Worm (Caenorhabditis elegans) whole organism, early embryonic: ENCODE data around the gene T08H10.3.

Source experiments
- B0310.2 ChIP-seq: sonication (generic microtip); optimal IDR thresholded peaks from 2 replicates; lab custom pipeline; 2016; ENCODE audit warnings: mild to moderate bottlenecking, missing genetic modification characterization, missing compliant biosample characterization
- F13C5.2 ChIP-seq: sonication (generic microtip); optimal IDR thresholded peaks from 2 replicates; lab custom pipeline; 2017; ENCODE audit warnings: mild to moderate bottlenecking, missing genetic modification characterization, inconsistent platforms, missing compliant biosample characterization
- aly-1 ChIP-seq: sonication (generic microtip); optimal IDR thresholded peaks from 2 replicates; lab custom pipeline; 2016; ENCODE audit warnings: missing genetic modification characterization, missing compliant biosample characterization
- ama-1 ChIP-seq: fragments of 150-350 bp; optimal IDR thresholded peaks from 2 replicates; lab custom pipeline; 2014
- ceh-13 ChIP-seq: fragments of 200-800 bp; sonication (Bioruptor generic); optimal IDR thresholded peaks from 2 replicates; lab custom pipeline; 2018; ENCODE audit warnings: mild to moderate bottlenecking, missing genetic modification characterization, missing compliant biosample characterization
- ceh-36 ChIP-seq: sonication (generic microtip); optimal IDR thresholded peaks from 2 replicates; lab custom pipeline; 2016; ENCODE audit warnings: missing genetic modification characterization, inconsistent platforms, missing compliant biosample characterization
- ets-7 ChIP-seq: sonication (generic microtip); optimal IDR thresholded peaks from 2 replicates; lab custom pipeline; 2016; ENCODE audit warnings: missing genotype, missing genetic modification characterization, missing compliant biosample characterization
- flt-1 ChIP-seq: fragments of 200-800 bp; sonication (Bioruptor generic); IDR thresholded peaks from 2 replicates; pipeline ENCODE4 v1.3.6; 2022; ENCODE audit warnings: missing genetic modification characterization, missing compliant biosample characterization
- hmbx-1 ChIP-seq: sonication (generic microtip); optimal IDR thresholded peaks from 2 replicates; lab custom pipeline; 2016; ENCODE audit warnings: mild to moderate bottlenecking, missing genetic modification characterization, missing compliant biosample characterization
- hmg-4 ChIP-seq: fragments of 200-800 bp; sonication (Bioruptor generic); optimal IDR thresholded peaks from 2 replicates; lab custom pipeline; 2018; ENCODE audit warnings: mild to moderate bottlenecking, missing genetic modification characterization, missing compliant biosample characterization
- hnd-1 ChIP-seq: sonication (generic microtip); optimal IDR thresholded peaks from 2 replicates; lab custom pipeline; 2016; ENCODE audit warnings: missing genetic modification characterization, missing compliant biosample characterization
- pes-1 ChIP-seq: fragments of 200-800 bp; sonication (Bioruptor generic); IDR thresholded peaks from 2 replicates; pipeline ENCODE4 v1.3.6; 2022; ENCODE audit warnings: missing genetic modification reagents, missing genetic modification characterization, missing compliant biosample characterization
- scrt-1 ChIP-seq: fragments of 200-800 bp; sonication (Bioruptor generic); IDR thresholded peaks from 2 replicates; pipeline ENCODE4 v1.3.6; 2022; ENCODE audit warnings: missing genetic modification characterization, missing compliant biosample characterization
- sea-1 ChIP-seq: fragments of 200-800 bp; sonication (Bioruptor generic); conservative IDR thresholded peaks from 2 replicates; pipeline ENCODE4 v1.3.6; 2022; ENCODE audit warnings: missing genetic modification characterization, missing compliant biosample characterization
- tbx-11 ChIP-seq: fragments of 200-800 bp; sonication (Bioruptor generic); IDR thresholded peaks from 2 replicates; pipeline ENCODE4 v1.3.6; 2022; ENCODE audit warnings: missing genetic modification characterization, missing compliant biosample characterization
- tbx-37 ChIP-seq: fragments of 200-800 bp; sonication (Bioruptor generic); conservative IDR thresholded peaks from 2 replicates; pipeline ENCODE4 v1.3.6; 2022; ENCODE audit warnings: missing genetic modification reagents, missing genetic modification characterization, missing compliant biosample characterization
- tra-4 ChIP-seq: sonication (generic microtip); optimal IDR thresholded peaks from 2 replicates; lab custom pipeline; 2017; ENCODE audit warnings: missing genetic modification characterization, missing compliant biosample characterization

T08H10.3 gene

DNA sequence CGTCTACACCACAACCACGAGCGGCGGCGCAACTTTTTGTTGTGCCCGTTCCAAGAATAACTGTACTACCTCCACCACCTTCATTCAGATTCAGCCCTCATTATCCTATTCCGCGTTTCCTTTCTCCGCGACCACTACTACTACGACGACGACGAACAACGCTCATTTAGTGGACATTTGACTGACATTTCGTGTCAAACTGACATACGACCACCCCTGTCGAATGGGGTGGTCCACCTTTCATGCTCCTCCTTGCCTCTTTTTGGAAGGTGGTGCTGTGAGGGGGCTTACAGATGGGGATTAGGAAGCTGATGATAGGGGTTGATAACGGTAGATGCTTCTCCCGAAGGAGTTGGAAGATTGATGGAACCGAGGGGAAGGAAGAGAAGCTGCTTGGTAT lies 36.0 kb downstream of the T08H10.3 start:
- no peak for TF ChIP-seq ama-1 (lab: Kevin White, UChicago)
- TF ChIP-seq ceh-36 (tag; lab: Kevin White, UChicago) = peak; percentile 13
- TF ChIP-seq pes-1 (GFP tag; lab: Robert Waterston, UW) = no peak
- no peak for TF ChIP-seq tbx-37 (GFP tag; lab: Robert Waterston, UW)

DNA sequence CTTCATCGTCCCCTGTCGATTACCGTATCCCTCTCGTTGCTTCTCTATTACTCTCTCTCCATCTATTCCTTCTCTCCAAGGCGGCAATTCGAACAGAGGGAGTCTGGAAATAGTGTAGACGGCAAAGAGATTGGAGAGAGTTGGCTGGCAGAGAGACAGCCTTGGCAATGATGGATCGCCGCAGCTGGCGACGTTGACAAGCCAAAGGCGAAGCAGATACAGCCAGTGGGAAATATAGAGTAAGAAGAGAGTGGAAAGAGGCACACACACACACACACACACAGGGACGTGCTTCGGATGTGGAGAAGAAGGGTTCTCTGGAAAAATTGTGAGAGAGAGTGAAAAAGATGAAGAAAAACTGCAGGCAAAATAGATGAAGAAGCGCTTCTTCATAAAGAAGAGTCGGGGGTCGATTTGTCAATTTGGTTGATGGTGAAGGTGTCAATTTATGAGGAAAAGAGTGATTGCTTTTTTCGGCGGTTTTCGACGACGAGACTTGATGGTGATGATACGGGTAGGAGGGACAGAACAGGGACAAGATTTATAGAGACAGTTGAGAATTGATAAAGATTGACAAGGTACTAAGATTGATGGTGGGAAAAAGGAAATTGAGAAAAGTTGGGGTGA lies 36.8 kb downstream of the T08H10.3 start:
- no peak for TF ChIP-seq ets-7 (tag; lab: Kevin White, UChicago)
- no peak for TF ChIP-seq sea-1 (GFP tag; lab: Robert Waterston, UW)
- TF ChIP-seq ceh-13 (GFP tag; lab: Kevin White, UChicago) = no peak
- TF ChIP-seq hmg-4 (GFP tag; lab: Kevin White, UChicago) = peak; percentile 64
- TF ChIP-seq F13C5.2 (tag; lab: Kevin White, UChicago) = peak; percentile 8
- no peak for TF ChIP-seq tbx-11 (GFP tag; lab: Robert Waterston, UW)

DNA sequence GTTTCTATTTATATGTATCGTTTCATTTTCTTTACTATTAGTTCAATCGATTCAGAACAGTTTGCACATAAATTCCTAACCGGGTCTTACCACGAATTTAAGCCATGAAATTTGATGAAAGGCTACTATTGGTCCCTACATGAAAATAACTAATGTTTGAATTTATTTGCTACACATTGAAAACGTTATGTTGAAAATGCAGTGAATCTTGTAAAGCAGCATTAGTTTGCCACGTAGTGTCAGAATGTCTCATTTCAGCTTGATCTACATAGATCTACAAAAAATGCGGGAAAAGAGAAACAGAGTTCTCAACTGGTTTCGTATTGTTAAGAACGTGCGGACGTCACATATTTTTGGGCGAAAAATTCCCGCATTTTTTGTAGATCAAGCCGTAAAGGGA lies 37.6 kb downstream of the T08H10.3 start:
- TF ChIP-seq tra-4 (tag; lab: Kevin White, UChicago) (no peak), sea-1 (GFP tag; lab: Robert Waterston, UW) (no peak), aly-1 (tag; lab: Kevin White, UChicago) (no peak), flt-1 (GFP tag; lab: Robert Waterston, UW) (no peak), hmg-4 (GFP tag; lab: Kevin White, UChicago) (no peak), pes-1 (GFP tag; lab: Robert Waterston, UW) (no peak), tbx-11 (GFP tag; lab: Robert Waterston, UW) (no peak)

DNA sequence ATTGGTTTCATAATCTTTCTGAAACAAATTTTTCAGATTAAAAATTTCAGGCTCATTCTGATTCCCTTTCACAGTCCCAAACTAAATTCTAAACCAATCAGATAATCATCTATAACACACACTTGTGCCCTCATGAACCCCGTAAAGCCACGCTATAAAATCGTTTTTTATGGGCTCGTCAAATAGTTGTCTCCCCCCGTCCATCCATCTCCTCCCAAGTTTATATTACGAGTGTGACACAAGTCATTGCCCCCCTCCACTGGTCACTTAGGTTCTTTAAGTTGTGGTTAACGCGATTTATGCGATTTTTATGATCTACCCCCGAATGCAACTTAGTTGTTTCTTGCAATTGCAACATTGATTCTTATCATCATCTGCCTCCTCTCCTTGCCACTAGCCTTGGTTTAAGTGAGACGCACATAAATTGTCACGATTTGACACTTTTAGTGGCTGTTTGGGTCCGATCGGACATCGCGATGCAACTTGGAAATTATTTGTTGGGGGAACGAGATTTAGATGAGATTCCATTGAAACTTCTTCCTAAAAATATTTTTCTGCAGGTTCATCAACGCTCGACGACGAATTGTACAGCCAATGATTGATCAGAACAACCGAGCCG lies 38.3 kb downstream of the T08H10.3 start:
- TF ChIP-seq hnd-1 (tag; lab: Kevin White, UChicago) (no peak), scrt-1 (GFP tag; lab: Robert Waterston, UW) (no peak), ama-1 (lab: Kevin White, UChicago) (no peak), ceh-13 (GFP tag; lab: Kevin White, UChicago) (no peak), tra-4 (tag; lab: Kevin White, UChicago) (no peak), pes-1 (GFP tag; lab: Robert Waterston, UW) (no peak)

DNA sequence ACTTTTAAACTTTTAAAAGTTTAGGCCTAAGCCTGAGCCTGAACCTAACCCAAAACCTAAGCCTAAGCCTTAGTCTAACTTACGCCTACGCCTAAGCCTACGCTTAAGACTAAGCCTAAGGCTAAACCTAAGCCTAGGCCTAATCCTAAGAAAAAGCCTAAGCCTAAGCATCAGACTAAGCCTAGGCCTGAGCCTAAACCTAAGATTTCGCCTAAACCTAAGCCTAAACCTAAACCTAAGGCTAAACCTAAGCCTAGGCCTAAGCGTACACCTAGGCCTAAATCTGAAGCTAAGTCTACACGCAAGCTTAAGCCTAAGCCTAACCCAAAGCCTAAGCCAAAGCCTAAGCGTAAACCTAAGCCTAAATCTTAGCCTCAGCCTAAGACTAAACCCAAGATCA lies 39.2 kb downstream of the T08H10.3 start:
- TF ChIP-seq ceh-36 (tag; lab: Kevin White, UChicago) = peak; percentile 69
- no peak for TF ChIP-seq hmg-4 (GFP tag; lab: Kevin White, UChicago)

DNA sequence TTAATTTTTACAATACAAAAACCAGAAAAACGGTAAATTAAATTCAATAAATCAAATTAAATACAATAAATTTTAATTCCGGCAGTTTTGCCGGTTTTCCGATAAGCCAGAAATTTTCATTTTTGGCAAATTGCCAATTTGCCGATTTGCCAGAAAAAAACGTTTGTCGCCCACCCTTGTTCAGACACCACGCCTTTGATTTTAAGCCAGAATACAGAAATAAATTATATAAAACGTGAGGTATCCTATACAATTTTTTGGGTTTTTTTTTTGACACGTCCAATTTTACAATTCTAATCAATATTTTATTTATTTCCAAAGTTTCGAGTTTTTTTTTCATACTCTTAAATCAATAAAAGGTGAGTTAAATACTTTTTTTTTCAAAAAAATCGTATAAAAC lies 41.6 kb downstream of the T08H10.3 start, which contains the start of gene T28F12.1:
T28F12.1 (plus strand) TSS at position 301 of the 400 bp plus-strand sequence.
- no peak for TF ChIP-seq hmbx-1 (tag; lab: Kevin White, UChicago)
- TF ChIP-seq ceh-36 (tag; lab: Kevin White, UChicago) = no peak
- no peak for TF ChIP-seq B0310.2 (tag; lab: Kevin White, UChicago)
- no peak for TF ChIP-seq tbx-11 (GFP tag; lab: Robert Waterston, UW)
- TF ChIP-seq ama-1 (lab: Kevin White, UChicago) = no peak
- TF ChIP-seq scrt-1 (GFP tag; lab: Robert Waterston, UW) = no peak
- no peak for TF ChIP-seq pes-1 (GFP tag; lab: Robert Waterston, UW)
- no peak for TF ChIP-seq tbx-37 (GFP tag; lab: Robert Waterston, UW)

DNA sequence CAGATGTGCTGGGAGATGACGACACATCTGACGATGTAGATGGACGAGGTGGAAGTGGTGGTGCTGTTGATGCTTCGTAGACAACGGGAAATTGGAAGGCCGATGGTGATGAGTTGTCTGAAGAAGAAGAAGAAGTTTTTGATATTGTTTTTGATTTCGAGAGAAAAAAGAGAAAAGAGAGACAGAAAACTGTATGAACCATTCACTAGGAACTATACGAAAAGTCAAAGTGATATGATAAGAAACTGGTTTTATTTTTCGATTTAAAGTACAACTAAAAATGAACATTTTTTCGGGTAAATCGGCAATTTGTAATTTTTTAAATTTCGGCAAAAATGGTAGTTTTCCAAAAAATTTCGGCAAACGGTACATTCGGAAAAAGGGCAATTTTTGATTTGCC lies 47.5 kb downstream of the T08H10.3 start:
- no peak for TF ChIP-seq pes-1 (GFP tag; lab: Robert Waterston, UW)
- TF ChIP-seq ets-7 (tag; lab: Kevin White, UChicago) = no peak
- no peak for TF ChIP-seq flt-1 (GFP tag; lab: Robert Waterston, UW)
- no peak for TF ChIP-seq hmg-4 (GFP tag; lab: Kevin White, UChicago)
- no peak for TF ChIP-seq ceh-13 (GFP tag; lab: Kevin White, UChicago)
- TF ChIP-seq ceh-36 (tag; lab: Kevin White, UChicago) = no peak
- no peak for TF ChIP-seq F13C5.2 (tag; lab: Kevin White, UChicago)
- TF ChIP-seq tbx-37 (GFP tag; lab: Robert Waterston, UW) = no peak
- TF ChIP-seq B0310.2 (tag; lab: Kevin White, UChicago) = no peak
- TF ChIP-seq scrt-1 (GFP tag; lab: Robert Waterston, UW) = no peak
- no peak for TF ChIP-seq aly-1 (tag; lab: Kevin White, UChicago)
- TF ChIP-seq hmbx-1 (tag; lab: Kevin White, UChicago) = no peak
- TF ChIP-seq ama-1 (lab: Kevin White, UChicago) = no peak
- no peak for TF ChIP-seq hnd-1 (tag; lab: Kevin White, UChicago)
- no peak for TF ChIP-seq tbx-11 (GFP tag; lab: Robert Waterston, UW)
- TF ChIP-seq tra-4 (tag; lab: Kevin White, UChicago) = no peak
- TF ChIP-seq sea-1 (GFP tag; lab: Robert Waterston, UW) = no peak
